Worm (Caenorhabditis elegans) whole organism, L2 larva: ENCODE measurements around the gene fbxa-139.
A peak's percentile ranks its signal among the peaks of the same experiment; 100 is the strongest.

Experiments
- C34F6.9 ChIP-seq: fragments of 150-350 bp; optimal IDR thresholded peaks from 2 replicates; lab custom pipeline; 2014; ENCODE audit warnings: missing biosample characterization, missing genetic modification characterization
- F13H6.1 ChIP-seq: sonication (generic microtip); optimal IDR thresholded peaks from 2 replicates; lab custom pipeline; 2016; ENCODE audit warnings: missing genetic modification characterization, missing compliant biosample characterization
- R02D3.7 ChIP-seq: fragments of 150-350 bp; optimal IDR thresholded peaks from 2 replicates; lab custom pipeline; 2014; ENCODE audit warnings: missing biosample characterization, missing genetic modification characterization
- Y55F3AM.14 ChIP-seq: fragments of 200-800 bp; sonication (Bioruptor generic); optimal IDR thresholded peaks from 2 replicates; lab custom pipeline; 2018; ENCODE audit warnings: mild to moderate bottlenecking, missing genetic modification characterization, missing compliant biosample characterization
- ZK546.5 ChIP-seq: sonication (generic microtip); optimal IDR thresholded peaks from 2 replicates; lab custom pipeline; 2017; ENCODE audit warnings: missing biosample characterization, missing genetic modification characterization
- alr-1 ChIP-seq: fragments of 150-350 bp; optimal IDR thresholded peaks from 2 replicates; lab custom pipeline; 2014; ENCODE audit warnings: missing biosample characterization, missing genetic modification characterization
- aly-2 ChIP-seq: fragments of 150-350 bp; optimal IDR thresholded peaks from 2 replicates; lab custom pipeline; 2014; ENCODE audit warnings: missing biosample characterization, missing genetic modification characterization
- ceh-16 ChIP-seq: fragments of 150-350 bp; optimal IDR thresholded peaks from 2 replicates; lab custom pipeline; 2014; ENCODE audit warnings: missing biosample characterization, missing genetic modification characterization
- ceh-82 ChIP-seq: fragments of 150-350 bp; optimal IDR thresholded peaks from 2 replicates; lab custom pipeline; 2014; ENCODE audit warnings: missing biosample characterization, missing genetic modification characterization
- crh-2 ChIP-seq: sonication (generic microtip); optimal IDR thresholded peaks from 2 replicates; lab custom pipeline; 2017; ENCODE audit warnings: missing biosample characterization, missing genetic modification characterization
- dmd-4 ChIP-seq: sonication (generic microtip); optimal IDR thresholded peaks from 2 replicates; lab custom pipeline; 2017; ENCODE audit warnings: missing biosample characterization, missing genetic modification characterization
- egl-27 ChIP-seq: sonication (generic microtip); optimal IDR thresholded peaks from 3 replicates; lab custom pipeline; 2017; ENCODE audit warnings: missing biosample characterization, missing genetic modification reagents, missing genetic modification characterization
- elt-1 ChIP-seq: fragments of 150-350 bp; optimal IDR thresholded peaks from 2 replicates; lab custom pipeline; 2014; ENCODE audit warnings: missing biosample characterization, missing genetic modification characterization
- elt-3 ChIP-seq: sonication (generic microtip); optimal IDR thresholded peaks from 2 replicates; lab custom pipeline; 2017; ENCODE audit warnings: missing biosample characterization, missing genetic modification characterization
- gmeb-1 ChIP-seq: fragments of 150-350 bp; optimal IDR thresholded peaks from 2 replicates; lab custom pipeline; 2014; ENCODE audit warnings: missing biosample characterization, missing genetic modification characterization
- lin-11 ChIP-seq: fragments of 150-350 bp; sonication (generic microtip); optimal IDR thresholded peaks from 2 replicates; lab custom pipeline; 2014; ENCODE audit warnings: missing biosample characterization, missing genetic modification characterization, inconsistent platforms, mixed read lengths
- lin-13 ChIP-seq: fragments of 150-350 bp; optimal IDR thresholded peaks from 2 replicates; lab custom pipeline; 2014; ENCODE audit warnings: missing biosample characterization, missing genetic modification reagents, missing genetic modification characterization
- lin-39 ChIP-seq: fragments of 150-350 bp; optimal IDR thresholded peaks from 2 replicates; lab custom pipeline; 2014; ENCODE audit warnings: missing biosample characterization, missing genetic modification reagents, missing genetic modification characterization
- lsy-2 ChIP-seq, 2 experiments: fragments of 150-350 bp in 1 of 2; sonication (generic microtip) in 1 of 2; optimal IDR thresholded peaks; 2 replicates each; lab custom pipeline; 2014 to 2017; ENCODE audit warnings: missing biosample characterization in 2 of 2, missing genetic modification characterization in 2 of 2
- mab-5 ChIP-seq: fragments of 150-350 bp; optimal IDR thresholded peaks from 2 replicates; lab custom pipeline; 2014; ENCODE audit warnings: missing biosample characterization, missing genetic modification characterization
- mbf-1 ChIP-seq: sonication (generic microtip); optimal IDR thresholded peaks from 2 replicates; lab custom pipeline; 2017; ENCODE audit warnings: missing biosample characterization, missing genetic modification characterization
- mdl-1 ChIP-seq, 2 experiments: fragments of 150-350 bp in 1 of 2; sonication (generic microtip) in 1 of 2; optimal IDR thresholded peaks; 2 replicates each; lab custom pipeline; 2017; ENCODE audit warnings: missing biosample characterization in 2 of 2, missing genetic modification characterization in 2 of 2
- nhr-10 ChIP-seq: sonication (generic microtip); optimal IDR thresholded peaks from 2 replicates; lab custom pipeline; 2017; ENCODE audit warnings: missing biosample characterization, missing genetic modification characterization
- nhr-12 ChIP-seq: fragments of 150-350 bp; optimal IDR thresholded peaks from 2 replicates; lab custom pipeline; 2014; ENCODE audit warnings: missing biosample characterization, missing genetic modification characterization
- nhr-129 ChIP-seq: fragments of 150-350 bp; optimal IDR thresholded peaks from 2 replicates; lab custom pipeline; 2014; ENCODE audit warnings: missing biosample characterization, missing genetic modification characterization
- nhr-21 ChIP-seq: fragments of 150-350 bp; optimal IDR thresholded peaks from 2 replicates; lab custom pipeline; 2014; ENCODE audit warnings: missing biosample characterization, missing genetic modification characterization
- nhr-23 ChIP-seq: fragments of 150-350 bp; optimal IDR thresholded peaks from 2 replicates; lab custom pipeline; 2014; ENCODE audit warnings: missing biosample characterization, missing genetic modification reagents, missing genetic modification characterization
- nhr-237 ChIP-seq: fragments of 150-350 bp; optimal IDR thresholded peaks from 2 replicates; lab custom pipeline; 2014; ENCODE audit warnings: missing biosample characterization, missing genetic modification characterization
- nhr-25 ChIP-seq: fragments of 150-350 bp; sonication (generic microtip); optimal IDR thresholded peaks from 3 replicates; lab custom pipeline; 2014; ENCODE audit warnings: missing biosample characterization, missing genetic modification characterization
- nhr-6 ChIP-seq: fragments of 150-350 bp; optimal IDR thresholded peaks from 2 replicates; lab custom pipeline; 2014; ENCODE audit warnings: missing biosample characterization, missing genetic modification characterization
- nhr-77 ChIP-seq: fragments of 150-350 bp; optimal IDR thresholded peaks from 2 replicates; lab custom pipeline; 2014; ENCODE audit warnings: missing biosample characterization, missing genetic modification characterization
- sem-4 ChIP-seq: fragments of 150-350 bp; optimal IDR thresholded peaks from 2 replicates; lab custom pipeline; 2014; ENCODE audit warnings: missing biosample characterization, missing genetic modification reagents, missing genetic modification characterization
- skn-1 ChIP-seq: sonication (generic microtip); optimal IDR thresholded peaks from 2 replicates; lab custom pipeline; 2017; ENCODE audit warnings: missing biosample characterization, missing genetic modification characterization
- sma-3 ChIP-seq: sonication (generic microtip); optimal IDR thresholded peaks from 2 replicates; lab custom pipeline; 2016; ENCODE audit warnings: missing genetic modification reagents, missing genetic modification characterization, missing compliant biosample characterization
- sma-9 ChIP-seq, 2 experiments: fragments of 150-350 bp in 1 of 2; sonication (generic microtip) in 1 of 2; optimal IDR thresholded peaks; 2 replicates each; lab custom pipeline; 2014 to 2016; ENCODE audit warnings: missing genetic modification characterization in 2 of 2, mild to moderate bottlenecking in 1 of 2, missing biosample characterization in 1 of 2, missing compliant biosample characterization in 1 of 2, missing genetic modification reagents in 1 of 2, moderate library complexity in 1 of 2
- snpc-4 ChIP-seq: fragments of 150-350 bp; optimal IDR thresholded peaks from 2 replicates; lab custom pipeline; 2014; ENCODE audit warnings: missing biosample characterization, missing genetic modification characterization
- unc-55 ChIP-seq: fragments of 150-350 bp; sonication (generic microtip); optimal IDR thresholded peaks from 3 replicates; lab custom pipeline; 2014; ENCODE audit warnings: missing biosample characterization, missing genetic modification reagents, missing genetic modification characterization
- unc-62 ChIP-seq: fragments of 150-350 bp; optimal IDR thresholded peaks from 2 replicates; lab custom pipeline; 2014; ENCODE audit warnings: missing biosample characterization, missing genetic modification reagents, missing genetic modification characterization
- zag-1 ChIP-seq: fragments of 150-350 bp; optimal IDR thresholded peaks from 2 replicates; lab custom pipeline; 2014; ENCODE audit warnings: missing biosample characterization, missing genetic modification characterization
- ztf-1 ChIP-seq: fragments of 200-800 bp; sonication (Bioruptor generic); conservative IDR thresholded peaks from 2 replicates; pipeline ENCODE4 v1.3.6; 2022; ENCODE audit warnings: missing genetic modification characterization, missing compliant biosample characterization
- ztf-11 ChIP-seq: sonication (generic microtip); optimal IDR thresholded peaks from 2 replicates; lab custom pipeline; 2017; ENCODE audit warnings: missing biosample characterization, missing genetic modification characterization

Gene fbxa-139

DNA sequence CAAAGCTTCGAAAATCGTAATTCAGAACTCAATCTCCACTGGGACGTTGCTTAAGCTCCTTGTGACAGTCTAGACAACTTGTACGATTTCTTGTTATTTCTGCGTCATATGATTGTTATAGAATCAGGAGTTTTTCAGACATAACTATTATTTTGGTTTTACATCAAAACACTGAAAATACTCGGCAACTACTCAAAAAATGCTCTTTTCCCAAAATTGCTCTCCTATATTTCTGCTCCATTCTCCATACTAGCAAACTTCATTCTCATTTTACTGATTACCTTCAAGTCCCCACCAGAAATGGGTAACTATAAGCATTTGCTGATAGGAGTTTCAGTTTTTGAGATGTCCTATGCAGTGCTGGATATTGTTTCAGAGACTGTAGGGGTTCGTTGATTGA lies 27.0 kb upstream of the fbxa-139 start, which contains the start of gene C55A1.1:
Gene C55A1.1 (plus strand): TSS at position 301 of the 400 bp plus-strand sequence.
- no peak for TF ChIP-seq nhr-23 (tag; lab: Kevin White, UChicago)
- TF ChIP-seq mdl-1 (tag; optimal IDR thresholded peaks at IDR 0.05; lab: Kevin White, UChicago) = no peak
- no peak for TF ChIP-seq nhr-25

DNA sequence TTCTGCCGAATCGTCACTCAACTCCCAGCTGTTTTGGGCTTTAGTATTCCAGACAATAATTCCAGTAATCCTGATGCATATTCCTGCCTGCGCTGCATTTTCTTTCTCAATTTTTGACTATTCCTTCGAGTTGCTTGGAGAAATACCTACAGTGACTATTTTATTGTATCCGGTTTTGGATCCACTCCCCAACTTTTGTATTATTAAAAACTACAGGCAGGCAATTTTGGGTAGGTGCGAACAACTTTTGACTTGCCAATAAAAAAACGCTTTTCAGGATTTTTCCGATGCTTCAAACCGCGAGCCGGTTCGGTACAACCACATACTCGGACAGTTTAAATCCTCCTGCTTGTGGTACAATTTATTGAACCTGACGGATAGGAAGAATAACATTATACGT lies 20.1 kb upstream of the fbxa-139 start:
- TF ChIP-seq nhr-237 (no peak), nhr-6 (tag; lab: Kevin White, UChicago) (no peak), ceh-82 (tag; lab: Kevin White, UChicago) (no peak), alr-1 (tag; lab: Kevin White, UChicago) (no peak), nhr-23 (tag; lab: Kevin White, UChicago) (no peak), lin-13 (GFP tag; lab: Kevin White, UChicago) (no peak), crh-2 (tag; lab: Kevin White, UChicago) (no peak), dmd-4 (tag; lab: Kevin White, UChicago) (no peak), skn-1 (tag; lab: Kevin White, UChicago) (no peak), sma-9 (GFP tag; optimal IDR thresholded peaks at IDR 0.05; lab: Kevin White, UChicago) (no peak), sma-9 (tag; optimal IDR thresholded peaks at IDR 0.05; lab: Kevin White, UChicago) (no peak), nhr-21 (tag; lab: Kevin White, UChicago) (no peak), sem-4 (tag; lab: Kevin White, UChicago) (no peak), aly-2 (tag; lab: Kevin White, UChicago) (no peak), mab-5 (tag; lab: Kevin White, UChicago) (no peak)

DNA sequence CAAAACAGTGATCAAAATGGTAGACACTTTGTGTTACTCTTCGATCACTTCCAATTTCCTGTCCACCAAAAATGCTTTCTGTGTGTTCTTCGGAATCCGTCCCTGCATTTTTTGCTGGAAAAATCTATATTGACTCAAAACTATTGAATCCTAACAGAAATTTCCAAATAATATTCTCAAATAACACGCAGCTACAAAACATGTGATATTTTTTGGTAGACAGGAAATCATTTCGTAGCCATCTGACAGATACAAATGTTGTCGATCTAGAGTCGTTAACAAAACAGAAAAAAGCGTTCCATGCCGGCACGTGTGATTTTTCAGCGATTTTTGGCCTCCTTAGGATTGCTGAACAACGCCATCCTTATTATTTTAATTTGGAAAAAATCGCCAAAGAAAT lies 18.4 kb upstream of the fbxa-139 start, which contains the start of gene str-263:
Gene str-263 (plus strand): TSS at position 301 of the 400 bp plus-strand sequence.
- no peak for TF ChIP-seq egl-27
- no peak for TF ChIP-seq elt-1 (tag; lab: Kevin White, UChicago)
- TF ChIP-seq mdl-1 (tag; optimal IDR thresholded peaks at IDR 0.05; lab: Kevin White, UChicago) = no peak
- TF ChIP-seq nhr-6 (tag; lab: Kevin White, UChicago) = no peak
- no peak for TF ChIP-seq ZK546.5 (tag; lab: Kevin White, UChicago)
- no peak for TF ChIP-seq crh-2 (tag; lab: Kevin White, UChicago)
- no peak for TF ChIP-seq lsy-2 (tag; optimal IDR thresholded peaks at IDR 0.05; lab: Kevin White, UChicago)
- TF ChIP-seq nhr-77 (tag; lab: Kevin White, UChicago) = no peak
- no peak for TF ChIP-seq elt-3 (tag; lab: Kevin White, UChicago)
- TF ChIP-seq ceh-82 (tag; lab: Kevin White, UChicago) = no peak
- TF ChIP-seq ceh-16 (tag; lab: Kevin White, UChicago) = no peak
- no peak for TF ChIP-seq unc-55
- no peak for TF ChIP-seq nhr-10

DNA sequence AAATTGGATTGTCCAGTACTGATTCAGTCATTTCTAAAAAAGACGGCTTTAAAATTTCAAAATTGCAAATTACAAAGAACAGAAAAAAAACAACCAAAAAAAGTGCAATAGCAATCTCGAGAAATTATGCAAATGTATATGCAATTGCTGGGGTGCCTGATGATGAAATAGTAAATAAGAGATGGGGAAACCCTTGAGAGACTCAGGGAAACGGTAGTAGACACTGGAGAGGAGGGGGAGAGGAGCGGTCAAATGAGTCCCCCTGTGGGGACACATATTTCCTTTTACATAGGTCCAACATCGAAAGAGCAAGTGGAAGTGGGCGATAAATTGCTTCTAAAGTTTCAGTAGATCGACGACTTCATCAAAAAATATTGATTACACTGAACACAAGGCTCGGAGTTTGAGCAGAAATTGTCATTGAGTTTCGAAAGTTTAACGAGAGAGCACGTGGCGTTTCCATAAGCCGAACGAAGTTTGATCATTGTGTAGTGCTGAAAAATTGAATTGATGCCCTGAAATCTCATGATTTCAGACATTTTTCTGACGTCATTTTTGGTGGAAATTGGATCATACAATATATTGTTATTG lies 16.0 kb upstream of the fbxa-139 start, which contains the start of the genes fbxa-153 and str-12:
Gene fbxa-153 (minus strand): TSS at position 35 of the 591 bp plus-strand sequence.
Gene str-12 (plus strand): TSS at position 541 of the 591 bp plus-strand sequence.
- TF ChIP-seq sma-9 (GFP tag; optimal IDR thresholded peaks at IDR 0.05; lab: Kevin White, UChicago) = peak; percentile 28
- no peak for TF ChIP-seq sma-9 (tag; optimal IDR thresholded peaks at IDR 0.05; lab: Kevin White, UChicago)
- TF ChIP-seq nhr-129 = peak; percentile 28
- TF ChIP-seq unc-55 = peak; percentile 84
- TF ChIP-seq zag-1 (tag; lab: Kevin White, UChicago) = peak; percentile 62
- TF ChIP-seq C34F6.9 (tag; lab: Kevin White, UChicago) = peak; percentile 64
- TF ChIP-seq unc-62 (GFP tag; lab: Kevin White, UChicago) = no peak

ce11 chrV:15605045-15605444 lies 10.6 kb upstream of the fbxa-139 start, which contains the start of gene fbxa-154:
fbxa-154 (minus strand) TSS chrV:15605145.
- no peak for TF ChIP-seq nhr-129
- TF ChIP-seq nhr-12 = no peak
- no peak for TF ChIP-seq F13H6.1
- TF ChIP-seq mbf-1 (tag; lab: Kevin White, UChicago) = no peak
- TF ChIP-seq lin-11 (tag; lab: Kevin White, UChicago) = no peak
- TF ChIP-seq elt-3 (tag; lab: Kevin White, UChicago) = no peak
- no peak for TF ChIP-seq ztf-11 (tag; lab: Kevin White, UChicago)
- TF ChIP-seq gmeb-1 = no peak
- TF ChIP-seq nhr-6 (tag; lab: Kevin White, UChicago) = no peak
- TF ChIP-seq ztf-1 = no peak
- TF ChIP-seq sma-3 = no peak
- TF ChIP-seq R02D3.7 = no peak
- no peak for TF ChIP-seq lin-39 (tag; lab: Kevin White, UChicago)
- TF ChIP-seq C34F6.9 (tag; lab: Kevin White, UChicago) = no peak
- TF ChIP-seq snpc-4 (tag; lab: Kevin White, UChicago) = no peak
- no peak for TF ChIP-seq nhr-25
- TF ChIP-seq egl-27 = no peak
- TF ChIP-seq unc-62 (GFP tag; lab: Kevin White, UChicago) = no peak
- no peak for TF ChIP-seq Y55F3AM.14
- TF ChIP-seq sma-9 (GFP tag; optimal IDR thresholded peaks at IDR 0.05; lab: Kevin White, UChicago) = no peak
- no peak for TF ChIP-seq sma-9 (tag; optimal IDR thresholded peaks at IDR 0.05; lab: Kevin White, UChicago)
